Fruit fly (Drosophila melanogaster) whole organism, embryonic: ENCODE measurements around the gene IRSp53.

Source experiments
- ATbp ChIP-seq: fragments of 200-800 bp; sonication (Bioruptor generic); optimal IDR thresholded peaks from 2 replicates; lab custom pipeline; 2017; ENCODE audit warnings: missing biosample characterization, mild to moderate bottlenecking, missing genetic modification characterization, missing genetic modification reagents
- Adf1 ChIP-seq: fragments of 200-800 bp; sonication (Bioruptor generic); IDR thresholded peaks from 2 replicates; pipeline ENCODE4 v1.3.6; 2022; ENCODE audit warnings: missing biosample characterization, missing genetic modification characterization
- Aef1 ChIP-seq: fragments of 200-800 bp; sonication (Bioruptor generic); IDR thresholded peaks from 3 replicates; pipeline ENCODE4 v1.3.6; 2022; ENCODE audit warnings: missing biosample characterization, missing genetic modification characterization
- CG12391 ChIP-seq: fragments of 200-800 bp; sonication (Bioruptor generic); optimal IDR thresholded peaks from 3 replicates; lab custom pipeline; 2018; ENCODE audit warnings: missing biosample characterization, mild to moderate bottlenecking, missing genetic modification characterization, moderate library complexity
- CG14860 ChIP-seq: fragments of 200-800 bp; sonication (Bioruptor generic); IDR thresholded peaks from 3 replicates; pipeline ENCODE4 v1.3.6; 2022; ENCODE audit warnings: missing biosample characterization, missing genetic modification characterization; ENCODE audit not compliant: partially characterized antibody
- CG15696 ChIP-seq: fragments of 200-800 bp; sonication (Bioruptor generic); optimal IDR thresholded peaks from 2 replicates; lab custom pipeline; 2019; ENCODE audit warnings: missing biosample characterization, mild to moderate bottlenecking, missing genetic modification characterization, moderate library complexity
- CG17829 ChIP-seq: fragments of 200-800 bp; optimal IDR thresholded peaks from 2 replicates; lab custom pipeline; 2019; ENCODE audit warnings: missing biosample characterization, mild to moderate bottlenecking, missing genetic modification characterization, moderate library complexity
- CG2120 ChIP-seq: fragments of 200-800 bp; sonication (Bioruptor generic); optimal IDR thresholded peaks from 3 replicates; lab custom pipeline; 2016; ENCODE audit warnings: missing biosample characterization, missing genetic modification characterization
- CG2202 ChIP-seq: fragments of 200-800 bp; sonication (Bioruptor generic); optimal IDR thresholded peaks from 2 replicates; lab custom pipeline; 2018; ENCODE audit warnings: missing biosample characterization, mild to moderate bottlenecking, missing genetic modification characterization
- CG31388 ChIP-seq: fragments of 200-800 bp; sonication (Bioruptor generic); optimal IDR thresholded peaks from 2 replicates; lab custom pipeline; 2016; ENCODE audit warnings: missing biosample characterization, missing genetic modification characterization
- CG32532 ChIP-seq: fragments of 200-800 bp; sonication (Bioruptor generic); IDR thresholded peaks from 2 replicates; pipeline ENCODE4 v1.3.6; 2022; ENCODE audit warnings: missing biosample characterization, missing genetic modification characterization
- CG3847 ChIP-seq: fragments of 200-800 bp; sonication (Bioruptor generic); IDR thresholded peaks from 2 replicates; pipeline ENCODE4 v1.3.6; 2022; ENCODE audit warnings: missing biosample characterization, missing genetic modification characterization
- CG5180 ChIP-seq: fragments of 200-800 bp; sonication (Bioruptor generic); optimal IDR thresholded peaks from 3 replicates; lab custom pipeline; 2017; ENCODE audit warnings: missing biosample characterization, missing genetic modification characterization, mild to moderate bottlenecking, moderate library complexity, missing genetic modification reagents
- CG5953 ChIP-seq: fragments of 200-800 bp; sonication (Bioruptor generic); IDR thresholded peaks from 2 replicates; pipeline ENCODE4 v1.3.6; 2022; ENCODE audit warnings: missing biosample characterization, missing genetic modification characterization
- CG6272 ChIP-seq: fragments of 200-800 bp; sonication (Bioruptor generic); IDR thresholded peaks from 2 replicates; pipeline ENCODE4 v1.3.6; 2022; ENCODE audit warnings: missing biosample characterization, missing genetic modification characterization
- CG7928 ChIP-seq: fragments of 200-800 bp; sonication (Bioruptor generic); optimal IDR thresholded peaks from 2 replicates; lab custom pipeline; 2017; ENCODE audit warnings: missing biosample characterization, mild to moderate bottlenecking, missing genetic modification characterization
- Camta ChIP-seq: fragments of 200-800 bp; sonication (Bioruptor generic); optimal IDR thresholded peaks from 2 replicates; lab custom pipeline; 2016; ENCODE audit warnings: missing biosample characterization, missing genetic modification characterization
- Dek ChIP-seq: fragments of 200-800 bp; sonication (Bioruptor generic); optimal IDR thresholded peaks from 3 replicates; lab custom pipeline; 2019; ENCODE audit warnings: missing biosample characterization, mild to moderate bottlenecking, missing genetic modification characterization, moderate library complexity
- H15 ChIP-seq: fragments of 200-800 bp; sonication (Bioruptor generic); IDR thresholded peaks from 3 replicates; pipeline ENCODE4 v1.3.6; 2022; ENCODE audit warnings: missing biosample characterization, missing genetic modification characterization
- HLHmδ ChIP-seq: fragments of 200-800 bp; sonication (Bioruptor generic); optimal IDR thresholded peaks from 2 replicates; lab custom pipeline; 2018; ENCODE audit warnings: missing biosample characterization, mild to moderate bottlenecking, missing genetic modification characterization, moderate library complexity
- Lhr ChIP-seq: fragments of 200-800 bp; sonication (Bioruptor generic); optimal IDR thresholded peaks from 3 replicates; lab custom pipeline; 2017; ENCODE audit warnings: mild to moderate bottlenecking, missing biosample characterization, missing genetic modification reagents, missing genetic modification characterization
- Mes4 ChIP-seq: fragments of 200-800 bp; sonication (Bioruptor generic); optimal IDR thresholded peaks from 2 replicates; lab custom pipeline; 2016; ENCODE audit warnings: missing biosample characterization, missing genetic modification characterization
- NK7.1 ChIP-seq: fragments of 200-800 bp; sonication (Bioruptor generic); optimal IDR thresholded peaks from 3 replicates; lab custom pipeline; 2016; ENCODE audit warnings: missing biosample characterization, missing genetic modification characterization
- Nf-YA ChIP-seq: fragments of 200-800 bp; sonication (Bioruptor generic); IDR thresholded peaks from 2 replicates; pipeline ENCODE4 v1.3.6; 2022; ENCODE audit warnings: missing biosample characterization, missing genetic modification characterization
- Sox100B ChIP-seq: fragments of 200-800 bp; sonication (Bioruptor generic); optimal IDR thresholded peaks from 3 replicates; lab custom pipeline; 2018; ENCODE audit warnings: missing biosample characterization, mild to moderate bottlenecking, missing genetic modification characterization
- Stat92E ChIP-seq, 3 experiments: fragments of >200 bp in 2 of 3; fragments of 200-800 bp in 1 of 3; sonication (Bioruptor generic) in 1 of 3; optimal IDR thresholded peaks; 2 replicates each; lab custom pipeline; 2017 to 2019; ENCODE audit warnings: missing biosample characterization in 3 of 3, missing genetic modification characterization in 3 of 3, mild to moderate bottlenecking in 1 of 3, moderate library complexity in 1 of 3
- ab ChIP-seq: fragments of 200-800 bp; sonication (Bioruptor generic); optimal IDR thresholded peaks from 2 replicates; lab custom pipeline; 2016; ENCODE audit warnings: missing biosample characterization, missing genetic modification characterization
- al ChIP-seq: fragments of 200-800 bp; sonication (Bioruptor generic); IDR thresholded peaks from 2 replicates; pipeline ENCODE4 v1.3.6; 2022; ENCODE audit warnings: missing biosample characterization, missing genetic modification characterization
- ase ChIP-seq: fragments of 200-800 bp; sonication (Bioruptor generic); IDR thresholded peaks from 3 replicates; pipeline ENCODE4 v1.3.6; 2022; ENCODE audit warnings: missing biosample characterization, missing genetic modification characterization
- br ChIP-seq: fragments of >200 bp; optimal IDR thresholded peaks from 2 replicates; lab custom pipeline; 2017
- bsh ChIP-seq, 2 experiments: fragments of 200-800 bp; sonication (Bioruptor generic); optimal IDR thresholded peaks; 2 replicates each; lab custom pipeline; 2017 to 2018; ENCODE audit warnings: mild to moderate bottlenecking in 2 of 2, missing biosample characterization in 2 of 2, missing genetic modification characterization in 2 of 2, moderate library complexity in 1 of 2
- chinmo ChIP-seq: fragments of 200-800 bp; sonication (Bioruptor generic); IDR thresholded peaks from 4 replicates; pipeline ENCODE4 v1.3.6; 2022; ENCODE audit warnings: missing biosample characterization, missing genetic modification characterization; ENCODE audit not compliant: partially characterized antibody
- crol ChIP-seq: fragments of 200-800 bp; sonication (Bioruptor generic); IDR thresholded peaks from 2 replicates; pipeline ENCODE4 v1.3.6; 2022; ENCODE audit warnings: missing biosample characterization, missing genetic modification characterization
- emc ChIP-seq: fragments of 200-800 bp; sonication (Bioruptor generic); optimal IDR thresholded peaks from 2 replicates; lab custom pipeline; 2016; ENCODE audit warnings: missing biosample characterization, missing genetic modification characterization
- exex ChIP-seq: fragments of 200-800 bp; sonication (Bioruptor generic); optimal IDR thresholded peaks from 4 replicates; lab custom pipeline; 2018; ENCODE audit warnings: missing biosample characterization, mild to moderate bottlenecking, missing genetic modification characterization, moderate library complexity
- fd102C ChIP-seq: fragments of 200-800 bp; sonication (Bioruptor generic); optimal IDR thresholded peaks from 2 replicates; lab custom pipeline; 2018; ENCODE audit warnings: missing biosample characterization, mild to moderate bottlenecking, missing genetic modification characterization, moderate library complexity
- jigr1 ChIP-seq: fragments of 200-800 bp; sonication (Bioruptor generic); IDR thresholded peaks from 3 replicates; pipeline ENCODE4 v1.3.6; 2022; ENCODE audit warnings: missing biosample characterization, missing genetic modification characterization
- lbe ChIP-seq: fragments of 200-800 bp; sonication (Bioruptor generic); optimal IDR thresholded peaks from 2 replicates; lab custom pipeline; 2016; ENCODE audit warnings: missing biosample characterization, mild to moderate bottlenecking, missing genetic modification characterization
- lmd ChIP-seq: fragments of 200-800 bp; sonication (Bioruptor generic); IDR thresholded peaks from 2 replicates; pipeline ENCODE4 v1.3.6; 2022; ENCODE audit warnings: missing biosample characterization, missing genetic modification characterization
- luna ChIP-seq: fragments of 200-800 bp; sonication (Bioruptor generic); optimal IDR thresholded peaks from 2 replicates; lab custom pipeline; 2016; ENCODE audit warnings: missing biosample characterization, missing genetic modification characterization
- nau ChIP-seq: fragments of 200-800 bp; sonication (Bioruptor generic); optimal IDR thresholded peaks from 3 replicates; lab custom pipeline; 2017; ENCODE audit warnings: missing biosample characterization, mild to moderate bottlenecking, missing genetic modification characterization, missing genetic modification reagents
- peb ChIP-seq: fragments of 200-800 bp; sonication (Bioruptor generic); IDR thresholded peaks from 2 replicates; pipeline ENCODE4 v1.3.6; 2022; ENCODE audit warnings: missing biosample characterization, missing genetic modification characterization
- pho ChIP-seq: fragments of 200-800 bp; sonication (Bioruptor generic); optimal IDR thresholded peaks from 2 replicates; lab custom pipeline; 2016; ENCODE audit warnings: missing biosample characterization, missing genetic modification characterization
- psq ChIP-seq: fragments of 200-800 bp; sonication (Bioruptor generic); optimal IDR thresholded peaks from 2 replicates; lab custom pipeline; 2017; ENCODE audit warnings: missing biosample characterization, missing genetic modification characterization
- pzg ChIP-seq: fragments of 200-800 bp; sonication (Bioruptor generic); optimal IDR thresholded peaks from 3 replicates; lab custom pipeline; 2018; ENCODE audit warnings: missing biosample characterization, mild to moderate bottlenecking, missing genetic modification characterization, moderate library complexity
- seq ChIP-seq: fragments of 200-800 bp; sonication (Bioruptor generic); IDR thresholded peaks from 2 replicates; pipeline ENCODE4 v1.3.6; 2022; ENCODE audit warnings: missing biosample characterization, missing genetic modification characterization
- sob ChIP-seq: fragments of 200-800 bp; sonication (Bioruptor generic); IDR thresholded peaks from 2 replicates; pipeline ENCODE4 v1.3.6; 2022; ENCODE audit warnings: missing biosample characterization, missing genetic modification characterization
- tin ChIP-seq: fragments of 200-800 bp; sonication (Bioruptor generic); optimal IDR thresholded peaks from 3 replicates; lab custom pipeline; 2016; ENCODE audit warnings: missing biosample characterization, missing genetic modification characterization
- trh ChIP-seq: fragments of 200-800 bp; sonication (Bioruptor generic); optimal IDR thresholded peaks from 2 replicates; lab custom pipeline; 2016; ENCODE audit warnings: missing biosample characterization, missing genetic modification characterization
- yki ChIP-seq: fragments of >200 bp; optimal IDR thresholded peaks from 3 replicates; lab custom pipeline; 2018
- z ChIP-seq: fragments of 200-800 bp; sonication (Bioruptor generic); IDR thresholded peaks from 3 replicates; pipeline ENCODE4 v1.3.6; 2022; ENCODE audit warnings: missing biosample characterization, missing genetic modification characterization
- zfh1 ChIP-seq: fragments of 200-800 bp; sonication (Bioruptor generic); IDR thresholded peaks from 3 replicates; pipeline ENCODE4 v1.3.6; 2022; ENCODE audit warnings: missing biosample characterization, missing genetic modification characterization

The IRSp53 gene

DNA sequence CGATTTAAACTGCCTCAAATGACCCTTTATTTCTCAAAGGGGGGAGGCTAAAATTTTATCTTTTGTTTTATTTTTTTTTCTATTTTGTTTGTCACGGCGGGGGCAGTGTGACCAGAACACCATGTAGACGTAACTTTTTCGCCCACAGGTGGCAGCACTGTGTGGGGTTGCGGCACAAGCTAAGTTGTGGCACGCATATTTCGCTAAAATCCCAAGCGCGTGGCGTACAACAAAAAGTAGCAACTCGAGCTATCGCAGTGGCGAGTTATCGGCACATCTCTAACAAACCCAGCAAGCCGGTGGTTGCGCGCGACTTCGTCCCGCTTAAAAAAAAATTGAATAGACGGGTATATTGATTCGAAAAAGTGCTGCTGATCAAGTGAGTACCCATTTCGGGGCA, 12.8 kb upstream of the IRSp53 start, which contains the start of the genes Ufd1 and NaPi-III (continued):
- no peak for TF ChIP-seq Sox100B (GFP tag; lab: Kevin White, UChicago)
- no peak for TF ChIP-seq bsh (GFP tag; optimal IDR thresholded peaks at IDR 0.05; lab: Kevin White, UChicago)
- no peak for TF ChIP-seq jigr1
- TF ChIP-seq CG7928 (GFP tag; lab: Kevin White, UChicago) = peak; percentile 40
- peak; percentile 64 for TF ChIP-seq CG14860 (GFP tag; lab: Robert Waterston, UW)
- no peak for TF ChIP-seq CG5953 (GFP tag; lab: Robert Waterston, UW)
- peak; percentile 57 for TF ChIP-seq CG12391 (tag; lab: Kevin White, UChicago)
- peak in 1 of 3 experiments; percentile 80 for TF ChIP-seq Stat92E (GFP tag; optimal IDR thresholded peaks at IDR 0.05; lab: Kevin White, UChicago)
- TF ChIP-seq psq (GFP tag; lab: Kevin White, UChicago) = no peak
- TF ChIP-seq crol (GFP tag; lab: Robert Waterston, UW) = no peak
- no peak for TF ChIP-seq Camta
- no peak for TF ChIP-seq tin
- peak; percentile 40; the same call in 2 of the 3 replicates for TF ChIP-seq zfh1 (GFP tag; lab: Robert Waterston, UW)
- TF ChIP-seq luna (GFP tag; lab: Kevin White, UChicago) = peak; percentile 2
- peak; percentile 75 for TF ChIP-seq CG32532 (GFP tag; lab: Robert Waterston, UW)
- no peak for TF ChIP-seq ase (GFP tag; lab: Robert Waterston, UW)
- TF ChIP-seq CG15696 (tag; lab: Kevin White, UChicago) = no peak
- no peak for TF ChIP-seq CG31388
- TF ChIP-seq al (GFP tag; lab: Robert Waterston, UW) = 0 out of 2 replicates have a peak, but pooled peaks have one; percentile 19
- no peak for TF ChIP-seq emc (GFP tag; lab: Kevin White, UChicago)
- peak; percentile 4 for TF ChIP-seq CG2202
- TF ChIP-seq HLHmδ = no peak
- TF ChIP-seq CG3847 = peak; percentile 81
- TF ChIP-seq Lhr = peak; percentile 98
- TF ChIP-seq z = no peak
- no peak for TF ChIP-seq seq
- no peak for TF ChIP-seq lbe
- TF ChIP-seq pho (GFP tag; lab: Kevin White, UChicago) = peak; percentile 35
- TF ChIP-seq nau (GFP tag; lab: Kevin White, UChicago) = no peak
- no peak for TF ChIP-seq br
- peak; percentile 67 for TF ChIP-seq Dek (tag; lab: Kevin White, UChicago)
- peak; percentile 20; the same call in 1 of the 2 replicates for TF ChIP-seq lmd (GFP tag; lab: Robert Waterston, UW)
- TF ChIP-seq chinmo (GFP tag; lab: Robert Waterston, UW) = peak; percentile 73; the same call in 1 of the 4 replicates
- no peak for TF ChIP-seq NK7.1
- TF ChIP-seq Aef1 (GFP tag; lab: Robert Waterston, UW) = peak; percentile 78
- peak; percentile 96 for TF ChIP-seq pzg (GFP tag; lab: Kevin White, UChicago)
- TF ChIP-seq CG5180 (GFP tag; lab: Kevin White, UChicago) = no peak
- no peak for TF ChIP-seq ab (GFP tag; lab: Kevin White, UChicago)
- no peak for TF ChIP-seq ATbp (GFP tag; lab: Kevin White, UChicago)
- TF ChIP-seq peb = no peak
- TF ChIP-seq CG2120 (GFP tag; lab: Kevin White, UChicago) = peak; percentile 41
- 0 out of 2 replicates have a peak, but pooled peaks have one; percentile 11 for TF ChIP-seq Adf1 (GFP tag; lab: Robert Waterston, UW)
- no peak for TF ChIP-seq Nf-YA (GFP tag; lab: Robert Waterston, UW)
- no peak for TF ChIP-seq trh (GFP tag; lab: Kevin White, UChicago)
- TF ChIP-seq exex = no peak
- TF ChIP-seq yki = no peak
- TF ChIP-seq CG6272 (GFP tag; lab: Robert Waterston, UW) = peak; percentile 27; the same call in 1 of the 2 replicates
- TF ChIP-seq H15 (GFP tag; lab: Robert Waterston, UW) = no peak
- TF ChIP-seq fd102C (GFP tag; lab: Kevin White, UChicago) = no peak
- peak; percentile 68 for TF ChIP-seq sob (GFP tag; lab: Robert Waterston, UW)
- TF ChIP-seq CG17829 (tag; lab: Kevin White, UChicago) = peak; percentile 71
- TF ChIP-seq Mes4 (GFP tag; lab: Kevin White, UChicago) = no peak
